Worm (Caenorhabditis elegans): Measurements from ENCODE around the gene dlat-1.

DNA sequence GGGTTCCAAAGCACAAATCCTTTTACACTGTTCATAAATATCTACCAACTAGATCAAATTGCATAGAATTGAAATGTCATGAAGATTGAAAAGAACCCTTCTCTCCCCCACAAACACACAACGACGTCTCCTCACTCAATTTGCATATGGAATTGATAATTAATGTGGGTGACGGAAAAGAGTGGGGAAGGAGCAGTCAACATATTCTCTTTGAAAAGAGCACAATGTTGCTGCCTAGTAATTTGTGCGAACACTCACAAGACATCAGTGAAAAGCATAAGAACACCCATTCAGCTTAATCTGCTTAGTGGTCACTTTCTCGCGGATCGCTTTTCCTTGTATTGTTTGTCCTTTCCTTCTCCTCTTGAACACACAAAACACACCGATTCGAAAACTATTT lies 49.4 kb upstream of the dlat-1 start:
- TF ChIP-seq efl-3 (GFP tag; optimal IDR thresholded peaks at IDR 0.05) (no peak), lin-15B (tag; optimal IDR thresholded peaks at IDR 0.05) (no peak), blmp-1 (tag; optimal IDR thresholded peaks at IDR 0.05) (no peak), nhr-11 (tag; optimal IDR thresholded peaks at IDR 0.05) (no peak), nhr-76 (tag; optimal IDR thresholded peaks at IDR 0.05) (no peak), ces-1 (GFP tag; optimal IDR thresholded peaks at IDR 0.05) (no peak), fkh-10 (GFP tag; optimal IDR thresholded peaks at IDR 0.05) (no peak), elt-2 (tag; optimal IDR thresholded peaks at IDR 0.05) (no peak), unc-62 (GFP tag; optimal IDR thresholded peaks at IDR 0.05) (no peak), elt-3 (tag; optimal IDR thresholded peaks at IDR 0.05) (no peak), sptf-1 (tag; optimal IDR thresholded peaks at IDR 0.05) (no peak)

Measured in whole organism, L1 larva.